Worm (Caenorhabditis elegans) whole organism, young adult: Measurements from ENCODE around the gene clec-167.
A peak's percentile ranks its signal among the peaks of the same experiment; 100 is the strongest.

ENCODE experiments used
- B0035.1 ChIP-seq: sonication (generic microtip); optimal IDR thresholded peaks from 2 replicates; lab custom pipeline; 2016; ENCODE audit warnings: missing genetic modification characterization, mild to moderate bottlenecking, missing compliant biosample characterization, missing genotype, missing genetic modification reagents
- F49E8.2 ChIP-seq: sonication (generic microtip); optimal IDR thresholded peaks from 3 replicates; lab custom pipeline; 2017; ENCODE audit warnings: missing genetic modification characterization, mild to moderate bottlenecking, missing compliant biosample characterization, antibody characterized with exemption, moderate library complexity; ENCODE audit not compliant: insufficient read depth
- F57C9.4 ChIP-seq: sonication (generic microtip); optimal IDR thresholded peaks from 2 replicates; lab custom pipeline; 2017; ENCODE audit warnings: mild to moderate bottlenecking, missing genetic modification characterization, missing compliant biosample characterization
- Y53F4B.3 ChIP-seq: fragments of 200-800 bp; sonication (Bioruptor generic); IDR thresholded peaks from 2 replicates; pipeline ENCODE4 v1.3.6; 2022; ENCODE audit warnings: missing genetic modification reagents, missing genetic modification characterization, missing compliant biosample characterization
- ama-1 ChIP-seq, 3 experiments: fragments of 150-350 bp in 1 of 3; sonication (generic microtip) in 2 of 3; optimal IDR thresholded peaks; 2 replicates each; lab custom pipeline; 2014 to 2018; ENCODE audit warnings: missing biosample characterization in 2 of 3, missing genetic modification characterization in 2 of 3, missing genetic modification reagents in 2 of 3
- aptf-2 ChIP-seq: fragments of 200-800 bp; sonication (Bioruptor generic); conservative IDR thresholded peaks from 2 replicates; pipeline ENCODE4 v1.3.6; 2022; ENCODE audit warnings: missing genetic modification reagents, missing genetic modification characterization, missing compliant biosample characterization
- athp-1 ChIP-seq: sonication (generic microtip); optimal IDR thresholded peaks from 2 replicates; lab custom pipeline; 2017; ENCODE audit warnings: mild to moderate bottlenecking, missing genetic modification characterization, missing compliant biosample characterization
- attf-3 ChIP-seq: fragments of 200-800 bp; sonication (Bioruptor generic); conservative IDR thresholded peaks from 2 replicates; pipeline ENCODE4 v1.3.6; 2022; ENCODE audit warnings: missing genetic modification reagents, missing genetic modification characterization, missing compliant biosample characterization
- attf-5 ChIP-seq: fragments of 200-800 bp; sonication (Bioruptor generic); optimal IDR thresholded peaks from 2 replicates; lab custom pipeline; 2018; ENCODE audit warnings: mild to moderate bottlenecking, missing genetic modification characterization, missing compliant biosample characterization
- attf-6 ChIP-seq: fragments of 200-800 bp; sonication (Bioruptor generic); IDR thresholded peaks from 2 replicates; pipeline ENCODE4 v1.3.6; 2022; ENCODE audit warnings: missing genetic modification reagents, missing genetic modification characterization, missing compliant biosample characterization
- bed-1 ChIP-seq: fragments of 200-800 bp; sonication (Bioruptor generic); IDR thresholded peaks from 2 replicates; pipeline ENCODE4 v1.3.6; 2022; ENCODE audit warnings: missing genetic modification reagents, missing genetic modification characterization, missing compliant biosample characterization
- cebp-2 ChIP-seq: fragments of 200-800 bp; sonication (Bioruptor generic); IDR thresholded peaks from 2 replicates; pipeline ENCODE4 v1.3.6; 2022; ENCODE audit warnings: missing genetic modification characterization, missing compliant biosample characterization
- ceh-58 ChIP-seq: fragments of 200-800 bp; sonication (Bioruptor generic); IDR thresholded peaks from 2 replicates; pipeline ENCODE4 v1.3.6; 2022; ENCODE audit warnings: missing genetic modification characterization, missing compliant biosample characterization
- ceh-91 ChIP-seq: fragments of 200-800 bp; sonication (Bioruptor generic); IDR thresholded peaks from 2 replicates; pipeline ENCODE4 v1.3.6; 2022; ENCODE audit warnings: missing genetic modification reagents, missing genetic modification characterization, missing compliant biosample characterization
- dox-1 ChIP-seq: fragments of 200-800 bp; sonication (Bioruptor generic); IDR thresholded peaks from 2 replicates; pipeline ENCODE4 v1.3.6; 2022; ENCODE audit warnings: missing genetic modification reagents, missing genetic modification characterization, missing compliant biosample characterization
- efl-1 ChIP-seq: fragments of 150-350 bp; optimal IDR thresholded peaks from 2 replicates; lab custom pipeline; 2014; ENCODE audit warnings: missing biosample characterization, missing genetic modification reagents, missing genetic modification characterization
- hmg-1.2 ChIP-seq: fragments of 200-800 bp; sonication (Bioruptor generic); IDR thresholded peaks from 2 replicates; pipeline ENCODE4 v1.3.6; 2022; ENCODE audit warnings: missing genetic modification reagents, missing genetic modification characterization, missing compliant biosample characterization
- hmg-20 ChIP-seq: fragments of 200-800 bp; sonication (Bioruptor generic); IDR thresholded peaks from 2 replicates; pipeline ENCODE4 v1.3.6; 2022; ENCODE audit warnings: missing genetic modification reagents, missing genetic modification characterization, missing compliant biosample characterization
- hsf-1 ChIP-seq: fragments of 200-800 bp; sonication (Bioruptor generic); IDR thresholded peaks from 2 replicates; pipeline ENCODE4 v1.3.6; 2022; ENCODE audit warnings: missing genetic modification reagents, missing genetic modification characterization, missing compliant biosample characterization
- lin-35 ChIP-seq, 3 experiments: fragments of 150-350 bp in 2 of 3; sonication (generic microtip) in 1 of 3; optimal IDR thresholded peaks; 2 replicates each; lab custom pipeline; 2014 to 2018; ENCODE audit warnings: missing biosample characterization in 3 of 3, missing genetic modification characterization in 3 of 3, missing genetic modification reagents in 3 of 3
- madf-10 ChIP-seq: sonication (generic microtip); optimal IDR thresholded peaks from 2 replicates; lab custom pipeline; 2016; ENCODE audit warnings: mild to moderate bottlenecking, missing genetic modification characterization, missing compliant biosample characterization
- madf-8 ChIP-seq: fragments of 200-800 bp; sonication (Bioruptor generic); conservative IDR thresholded peaks from 2 replicates; pipeline ENCODE4 v1.3.6; 2022; ENCODE audit warnings: missing genetic modification reagents, missing genetic modification characterization, missing compliant biosample characterization
- mcd-1 ChIP-seq: fragments of 200-800 bp; sonication (Bioruptor generic); IDR thresholded peaks from 2 replicates; pipeline ENCODE4 v1.3.6; 2022; ENCODE audit warnings: missing genetic modification reagents, missing genetic modification characterization, missing compliant biosample characterization
- mel-28 ChIP-seq: sonication (generic microtip); optimal IDR thresholded peaks from 2 replicates; lab custom pipeline; 2016; ENCODE audit warnings: borderline replicate concordance, mild to moderate bottlenecking, missing genetic modification characterization, missing compliant biosample characterization
- nfya-2 ChIP-seq: fragments of 200-800 bp; sonication (Bioruptor generic); IDR thresholded peaks from 2 replicates; pipeline ENCODE4 v1.3.6; 2022; ENCODE audit warnings: missing genetic modification reagents, missing genetic modification characterization, missing compliant biosample characterization
- nhr-80 ChIP-seq: sonication (generic microtip); optimal IDR thresholded peaks from 2 replicates; lab custom pipeline; 2016; ENCODE audit warnings: missing genetic modification characterization, missing compliant biosample characterization
- rec-8 ChIP-seq, 2 experiments: sonication (generic microtip); optimal IDR thresholded peaks; 2 replicates each; lab custom pipeline; 2016; ENCODE audit warnings: mild to moderate bottlenecking in 2 of 2, missing genetic modification characterization in 2 of 2, missing genetic modification reagents in 2 of 2, missing genotype in 2 of 2, missing biosample characterization in 1 of 2, missing compliant biosample characterization in 1 of 2, moderate library complexity in 1 of 2
- snpc-3.4 ChIP-seq: sonication (generic microtip); optimal IDR thresholded peaks from 2 replicates; lab custom pipeline; 2017; ENCODE audit warnings: missing genetic modification characterization, mild to moderate bottlenecking, missing compliant biosample characterization, antibody characterized with exemption, moderate library complexity, missing genotype, missing genetic modification reagents
- unc-62 ChIP-seq: fragments of 150-350 bp; optimal IDR thresholded peaks from 2 replicates; lab custom pipeline; 2014; ENCODE audit warnings: missing biosample characterization, missing genetic modification reagents, missing genetic modification characterization
- zfh-2 ChIP-seq: fragments of 200-800 bp; sonication (Bioruptor generic); conservative IDR thresholded peaks from 2 replicates; pipeline ENCODE4 v1.3.6; 2022; ENCODE audit warnings: missing genetic modification reagents, missing genetic modification characterization, missing compliant biosample characterization
- ztf-22 ChIP-seq: fragments of 200-800 bp; sonication (Bioruptor generic); optimal IDR thresholded peaks from 2 replicates; lab custom pipeline; 2018; ENCODE audit warnings: mild to moderate bottlenecking, missing genetic modification characterization, moderate library complexity, missing compliant biosample characterization
- ztf-25 ChIP-seq: fragments of 200-800 bp; sonication (Bioruptor generic); IDR thresholded peaks from 2 replicates; pipeline ENCODE4 v1.3.6; 2022; ENCODE audit warnings: missing genetic modification reagents, missing genetic modification characterization, missing compliant biosample characterization
- ztf-26 ChIP-seq: sonication (generic microtip); optimal IDR thresholded peaks from 2 replicates; lab custom pipeline; 2017; ENCODE audit warnings: missing genetic modification characterization, missing compliant biosample characterization

clec-167 gene

DNA sequence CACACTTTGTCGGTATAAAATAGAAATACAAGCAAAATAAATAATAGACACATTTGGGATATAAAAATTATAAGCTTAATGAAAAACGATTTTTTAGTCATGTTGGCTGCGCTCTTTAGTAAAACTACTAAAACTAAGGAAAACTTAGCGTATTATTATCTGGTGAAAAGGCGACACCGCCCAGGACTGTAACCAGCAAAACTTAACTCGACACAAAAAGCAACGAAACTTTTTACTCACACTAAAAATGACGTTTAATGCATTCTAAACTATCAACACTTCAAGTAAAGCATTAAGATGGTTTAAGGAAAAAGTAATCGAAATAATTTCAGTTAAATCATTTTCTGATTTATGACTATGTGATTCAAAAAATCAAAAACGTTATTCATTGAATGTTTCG, at the start of gene clec-167:
clec-167 (minus strand) TSS at position 101 of the 400 bp plus-strand sequence.
- no peak for TF ChIP-seq F57C9.4
- TF ChIP-seq, all 124 proteins: peak for 0

DNA sequence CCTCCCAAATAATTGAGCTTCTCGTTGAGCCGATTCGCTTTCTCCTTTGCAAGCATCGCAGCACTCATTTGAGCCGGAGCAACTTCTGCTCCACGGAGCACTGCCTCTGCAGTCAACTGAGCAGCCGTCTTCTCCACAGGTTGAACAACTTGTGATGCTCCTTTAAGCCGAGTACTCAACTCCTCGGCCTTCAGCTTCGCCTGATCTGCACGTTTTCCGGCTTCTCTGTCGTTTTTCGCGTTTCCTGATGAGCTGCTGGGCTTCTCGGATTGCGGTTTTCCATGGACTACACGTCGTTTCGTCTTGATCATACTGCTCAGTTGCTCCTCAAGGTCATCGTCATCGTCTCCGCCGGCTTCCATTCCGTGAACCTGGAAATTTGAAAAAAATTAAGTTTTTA, 43.5 kb upstream of the clec-167 start:
- TF ChIP-seq ceh-91 (GFP tag; lab: Robert Waterston, UW) (no peak), zfh-2 (GFP tag; lab: Robert Waterston, UW) (peak; percentile 67), madf-10 (tag; lab: Kevin White, UChicago) (no peak)

DNA sequence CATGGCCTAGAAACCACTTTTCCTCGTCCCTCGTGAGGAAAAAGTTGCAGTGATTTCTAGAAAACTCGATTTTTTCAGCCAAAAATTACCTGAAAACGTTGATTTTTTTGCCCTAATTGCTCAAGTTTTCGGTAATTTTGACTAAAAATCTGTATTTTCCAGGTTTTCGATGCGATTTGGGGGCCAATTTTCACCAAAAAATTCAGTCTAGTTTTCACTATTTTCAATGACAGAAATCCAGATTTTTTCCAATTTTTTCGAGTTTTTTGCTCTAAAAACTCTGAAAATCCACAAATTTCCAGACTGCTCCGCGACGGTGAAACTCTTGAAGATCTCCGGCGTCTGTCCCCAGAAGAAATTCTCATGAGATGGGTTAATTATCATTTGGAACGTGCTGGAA, 33.8 kb upstream of the clec-167 start, which contains the start of gene plst-1:
plst-1 (plus strand) TSS at position 301 of the 400 bp plus-strand sequence.
- TF ChIP-seq hmg-20 (GFP tag; lab: Robert Waterston, UW) (no peak), lin-35 (GFP tag; optimal IDR thresholded peaks at IDR 0.05; lab: Kevin White, UChicago) (no peak), nhr-80 (no peak), mcd-1 (GFP tag; lab: Robert Waterston, UW) (no peak), attf-3 (GFP tag; lab: Robert Waterston, UW) (no peak), efl-1 (GFP tag; lab: Kevin White, UChicago) (no peak), unc-62 (GFP tag; lab: Kevin White, UChicago) (no peak), madf-8 (GFP tag; lab: Robert Waterston, UW) (no peak), attf-5 (GFP tag; lab: Kevin White, UChicago) (no peak), cebp-2 (GFP tag; lab: Robert Waterston, UW) (no peak), hsf-1 (GFP tag; lab: Robert Waterston, UW) (no peak), hmg-1.2 (GFP tag; lab: Robert Waterston, UW) (no peak), aptf-2 (GFP tag; lab: Robert Waterston, UW) (no peak), F49E8.2 (tag; lab: Kevin White, UChicago) (no peak)
- TF ChIP-seq, all 124 proteins: peak for 0

DNA sequence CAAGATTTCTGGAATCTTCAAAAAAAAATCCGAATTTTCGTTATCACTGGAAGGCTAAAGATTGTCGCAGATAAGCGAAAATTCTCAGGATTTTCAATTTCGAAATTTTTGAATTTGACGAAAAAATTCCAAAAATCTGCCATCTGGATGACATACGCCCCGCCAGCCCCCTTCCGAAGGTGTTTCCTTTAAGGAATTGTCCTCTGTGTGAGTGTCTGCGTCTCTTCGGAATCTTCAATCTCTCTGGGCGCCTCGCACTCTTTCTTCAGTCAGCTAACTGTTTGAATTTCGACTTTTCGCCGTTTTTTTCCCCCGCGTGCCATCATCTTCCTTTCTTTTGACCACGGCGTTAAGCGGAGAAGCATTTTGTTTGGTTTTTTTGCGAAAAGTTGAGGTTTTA, 31.0 kb upstream of the clec-167 start:
- TF ChIP-seq attf-6 = no peak
- TF ChIP-seq ama-1 (optimal IDR thresholded peaks at IDR 0.05; lab: Kevin White, UChicago) = no peak
- TF ChIP-seq ama-1 (GFP tag; optimal IDR thresholded peaks at IDR 0.05; lab: Kevin White, UChicago) = no peak
- TF ChIP-seq snpc-3.4 (tag; lab: Kevin White, UChicago) = no peak
- TF ChIP-seq hsf-1 (GFP tag; lab: Robert Waterston, UW) = no peak
- TF ChIP-seq nfya-2 = no peak
- TF ChIP-seq Y53F4B.3 = no peak
- TF ChIP-seq hmg-1.2 (GFP tag; lab: Robert Waterston, UW) = peak; percentile 70; the same call in 1 of the 2 replicates
- TF ChIP-seq rec-8 (tag; optimal IDR thresholded peaks at IDR 0.05; lab: Kevin White, UChicago) = no peak

DNA sequence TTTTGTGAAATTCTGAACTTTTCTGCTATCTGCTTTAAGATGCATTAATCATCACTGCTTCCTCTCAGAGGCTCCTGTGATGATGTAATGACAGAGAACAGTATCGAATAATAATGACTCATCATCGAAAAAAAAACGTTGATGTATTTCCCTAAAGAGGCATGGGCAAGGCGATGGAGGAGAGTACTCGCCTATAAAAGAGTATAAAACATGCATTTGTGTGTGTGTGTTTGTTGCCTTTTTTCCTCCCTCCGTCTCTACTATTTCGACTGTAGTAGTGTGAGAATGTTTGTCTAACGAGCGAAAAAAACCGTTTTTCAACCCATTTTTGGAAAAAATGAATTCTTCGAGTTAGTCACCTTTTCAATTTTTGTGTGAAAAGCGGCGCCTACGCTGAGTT, 29.3 kb upstream of the clec-167 start:
- no peak for TF ChIP-seq ztf-22
- peak; percentile 23 for TF ChIP-seq nhr-80
- TF ChIP-seq, all 124 proteins: peak for 1

DNA sequence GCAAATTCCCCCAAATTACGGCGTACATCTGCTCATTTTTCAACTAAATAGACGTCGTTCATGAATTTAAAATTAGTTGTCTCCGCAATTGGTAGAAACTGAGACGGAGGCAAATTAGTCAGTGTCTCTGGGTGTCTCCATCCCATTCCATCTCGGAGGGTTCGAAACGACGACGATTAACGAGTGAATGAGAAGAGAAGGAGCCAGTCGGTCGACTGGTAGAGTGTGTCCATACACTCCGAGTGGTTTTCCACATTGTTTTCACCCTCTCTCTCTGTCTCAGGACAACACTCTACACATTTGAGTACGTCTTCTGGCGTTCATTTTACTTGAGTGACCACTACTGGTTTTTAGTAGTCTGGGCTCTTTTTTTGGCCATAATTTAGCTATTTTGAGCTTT, 23.4 kb upstream of the clec-167 start:
- TF ChIP-seq zfh-2 (GFP tag; lab: Robert Waterston, UW) (no peak), mel-28 (tag; lab: Kevin White, UChicago) (no peak), ztf-25 (GFP tag; lab: Robert Waterston, UW) (no peak), ceh-58 (GFP tag; lab: Robert Waterston, UW) (no peak), bed-1 (no peak), unc-62 (GFP tag; lab: Kevin White, UChicago) (no peak), dox-1 (GFP tag; lab: Robert Waterston, UW) (no peak), athp-1 (tag; lab: Kevin White, UChicago) (no peak), B0035.1 (tag; lab: Kevin White, UChicago) (no peak), ztf-26 (tag; lab: Kevin White, UChicago) (no peak)
